Fruit fly (Drosophila melanogaster) S2 (cell line): ENCODE measurements around the gene dally.

ENCODE experiments used
- CG8478 ChIP-seq: fragments of >200 bp; optimal IDR thresholded peaks from 2 replicates; lab custom pipeline; 2018
- CTCF ChIP-seq, 2 experiments: fragments of >200 bp; optimal IDR thresholded peaks; 2 replicates each; lab custom pipeline; 2018

DNA sequence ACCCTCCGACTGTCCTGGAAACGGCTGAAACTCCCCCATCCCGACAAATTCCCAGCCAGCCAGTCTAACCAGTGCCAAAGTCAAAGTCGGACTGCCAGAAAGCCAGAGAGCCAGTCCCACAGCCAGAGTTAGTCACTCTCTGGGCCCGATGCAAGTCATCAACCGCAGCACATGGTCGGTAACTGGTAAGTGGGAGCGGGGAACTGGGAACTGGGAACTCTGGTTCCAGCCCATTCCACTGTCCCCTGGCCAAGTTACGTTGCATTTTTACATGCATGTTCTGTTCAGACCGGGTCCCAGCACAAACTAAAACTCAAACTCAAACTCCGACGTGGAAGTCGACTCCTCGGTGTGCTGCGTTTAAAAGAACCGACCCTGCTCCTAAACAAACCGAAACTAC lies 11.8 kb downstream of the dally start:
- TF ChIP-seq CG8478 (lab: Kevin White, UChicago) (no peak), CTCF (optimal IDR thresholded peaks at IDR 0.05; lab: Kevin White, UChicago) (no peak)
